Worm (Caenorhabditis elegans): ENCODE results near the gene F57F4.2.

DNA sequence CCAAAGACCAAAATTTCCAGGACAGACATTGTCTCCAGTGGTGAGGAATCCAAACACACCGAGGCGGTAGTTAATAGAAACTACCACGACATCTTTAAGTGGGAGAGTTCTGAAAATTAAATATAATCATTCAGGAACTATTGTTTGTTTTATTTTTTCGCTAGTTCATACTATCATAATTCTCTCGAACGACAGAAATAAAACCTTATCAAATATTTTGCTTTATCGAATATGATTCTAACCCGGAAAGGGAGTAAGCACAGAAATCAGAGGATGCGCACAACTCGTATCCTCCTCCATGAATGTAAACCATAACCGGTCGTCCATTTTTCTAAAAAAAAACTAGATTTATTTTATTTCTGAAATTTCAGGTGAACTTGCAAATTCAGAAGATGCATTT, 24.7 kb downstream of the F57F4.2 start:
- TF ChIP-seq lin-11 (tag; optimal IDR thresholded peaks at IDR 0.05) (no peak), nhr-12 (tag; optimal IDR thresholded peaks at IDR 0.05) (no peak), unc-39 (tag; optimal IDR thresholded peaks at IDR 0.05) (no peak), nhr-21 (tag; optimal IDR thresholded peaks at IDR 0.05) (no peak), nhr-237 (tag; optimal IDR thresholded peaks at IDR 0.05) (no peak), elt-3 (tag; optimal IDR thresholded peaks at IDR 0.05) (no peak), elt-1 (tag; optimal IDR thresholded peaks at IDR 0.05) (no peak), nhr-25 (tag; optimal IDR thresholded peaks at IDR 0.05) (no peak), nhr-77 (tag; optimal IDR thresholded peaks at IDR 0.05) (no peak), sma-9 (GFP tag; optimal IDR thresholded peaks at IDR 0.05) (no peak), sma-9 (tag; optimal IDR thresholded peaks at IDR 0.05) (no peak), lsy-2 (tag; optimal IDR thresholded peaks at IDR 0.05) (no peak), ztf-11 (tag; optimal IDR thresholded peaks at IDR 0.05) (no peak)
